Worm (Caenorhabditis elegans): ENCODE results near the gene gcy-19.
A peak's percentile ranks its signal among the peaks of the same experiment; 100 is the strongest.
"Not testable (repeated sequence)": the region's sequence is repeated elsewhere in the genome, so short reads cannot be mapped to it uniquely, and the experiment has no call there.

The gcy-19 gene

DNA sequence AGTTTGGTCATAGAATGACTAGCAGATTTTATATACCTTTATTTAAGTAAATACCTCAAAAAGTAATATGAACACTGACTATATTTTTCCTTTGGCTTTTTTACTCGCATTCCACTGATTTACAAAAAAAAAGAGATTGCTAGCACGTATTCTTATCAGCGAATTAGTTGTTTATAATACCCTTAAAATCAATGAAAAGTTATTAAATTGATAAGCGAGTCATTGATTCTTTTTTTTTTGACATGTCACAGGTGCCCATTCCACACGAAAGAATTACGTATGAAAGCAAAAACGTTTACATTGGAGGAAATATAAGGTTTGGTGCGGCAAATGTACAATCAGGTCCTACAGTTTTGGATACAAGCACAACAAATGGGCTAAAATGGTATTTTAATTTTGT lies 36.0 kb upstream of the gcy-19 start, which contains the start of gene btb-17:
Gene btb-17, plus strand, starts transcription at position 213 of the 400 bp plus-strand sequence.
- no peak for TF ChIP-seq fkh-8 (tag; optimal IDR thresholded peaks at IDR 0.05)
- peak; percentile 73 for TF ChIP-seq elt-2 (tag; optimal IDR thresholded peaks at IDR 0.05)
- peak in 1 of 2 experiments; percentile 27 for TF ChIP-seq lin-35 (GFP tag; optimal IDR thresholded peaks at IDR 0.05)

DNA sequence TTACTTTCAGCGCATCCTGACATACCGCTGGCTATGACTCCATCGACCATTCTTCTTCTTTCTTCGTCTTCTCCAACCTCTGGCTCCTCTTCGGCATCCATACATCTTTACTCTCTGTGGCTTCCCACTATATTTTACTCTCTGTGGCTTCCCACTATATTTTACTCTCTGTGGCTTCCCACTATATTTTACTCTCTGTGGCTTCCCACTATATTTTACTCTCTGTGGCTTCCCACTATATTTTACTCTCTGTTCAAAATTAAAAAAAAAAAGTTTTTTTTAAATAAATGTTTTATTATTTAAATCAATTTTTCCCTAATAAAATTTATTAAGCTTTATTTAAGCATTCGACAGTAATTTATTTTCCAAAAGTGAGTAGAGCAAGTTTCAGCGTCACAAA lies 31.4 kb upstream of the gcy-19 start, which contains the start of gene F39E9.14:
Gene F39E9.14, minus strand, starts transcription at position 101 of the 400 bp plus-strand sequence.
- TF ChIP-seq nhr-84, lin-39, mep-1 (tag; optimal IDR thresholded peaks at IDR 0.05): not testable (repeated sequence)

DNA sequence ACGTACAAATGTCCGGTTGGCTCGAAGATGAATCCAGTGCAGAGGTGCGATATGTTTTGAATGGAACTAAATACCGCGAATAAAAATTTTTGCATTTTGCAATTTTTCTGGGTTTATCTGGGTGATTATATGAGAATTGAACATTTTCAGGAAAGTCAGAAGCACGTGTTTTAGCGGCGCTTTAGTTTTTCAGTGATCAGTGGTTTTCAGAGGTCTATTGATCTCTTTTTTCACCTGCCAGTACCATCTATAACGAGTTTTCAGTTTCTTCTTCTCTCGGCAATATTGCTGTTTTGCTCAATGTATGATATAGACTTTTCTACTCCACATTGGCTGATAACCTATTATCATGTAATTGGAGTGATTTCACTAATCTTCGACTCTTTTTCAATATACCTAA lies 27.9 kb upstream of the gcy-19 start, which contains the start of gene sri-63:
Gene sri-63, plus strand, starts transcription at position 301 of the 400 bp plus-strand sequence.
- TF ChIP-seq nhr-47 (tag; optimal IDR thresholded peaks at IDR 0.05) (no peak), nhr-90 (tag; optimal IDR thresholded peaks at IDR 0.05; ENCODE audit: poor library complexity) (no peak), efl-1 (optimal IDR thresholded peaks at IDR 0.05) (no peak), efl-1 (GFP tag; optimal IDR thresholded peaks at IDR 0.05 in 1 of 2) (no peak), aha-1 (tag; optimal IDR thresholded peaks at IDR 0.05) (no peak), grh-1 (GFP tag; IDR thresholded peaks at IDR 0.05) (no peak), alr-1 (tag; optimal IDR thresholded peaks at IDR 0.05; ENCODE audit: borderline replicate concordance) (no peak), jun-1 (tag; optimal IDR thresholded peaks at IDR 0.05) (no peak), zag-1 (tag; optimal IDR thresholded peaks at IDR 0.05) (no peak), egl-27 (tag; optimal IDR thresholded peaks at IDR 0.05) (no peak), tbx-2 (tag; optimal IDR thresholded peaks at IDR 0.05) (no peak), fkh-4 (tag; optimal IDR thresholded peaks at IDR 0.05; ENCODE audit: borderline replicate concordance) (no peak), sox-4 (tag; optimal IDR thresholded peaks at IDR 0.05) (no peak), pax-3 (tag; optimal IDR thresholded peaks at IDR 0.05) (no peak), nhr-77 (tag; optimal IDR thresholded peaks at IDR 0.05) (no peak), skn-1 (tag; optimal IDR thresholded peaks at IDR 0.05) (no peak), nhr-20 (tag; optimal IDR thresholded peaks at IDR 0.05) (no peak), ceh-88 (GFP tag; IDR thresholded peaks at IDR 0.05) (no peak)

DNA sequence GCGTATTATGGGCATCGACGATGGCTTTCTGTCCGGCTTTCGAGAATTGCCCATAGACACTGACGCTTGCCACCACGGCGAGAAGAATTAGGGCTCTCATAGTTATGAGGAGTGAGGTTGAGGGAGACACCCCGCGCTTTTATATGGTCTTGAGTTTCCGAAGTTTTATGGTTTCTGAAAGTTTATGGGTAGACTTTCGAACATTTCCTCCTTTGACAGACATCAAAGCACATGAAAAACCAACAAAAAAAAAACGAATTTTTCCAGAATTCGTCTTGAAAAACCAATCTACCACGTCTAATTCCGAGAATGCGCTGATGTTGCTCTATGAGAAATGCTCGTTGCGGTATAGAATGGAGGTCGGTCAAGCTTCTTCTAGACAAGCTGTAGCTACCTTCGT lies 25.4 kb upstream of the gcy-19 start, which contains the start of gene scl-15:
Gene scl-15, minus strand, starts transcription at position 101 of the 400 bp plus-strand sequence.
- TF ChIP-seq C34B4.2 (tag; optimal IDR thresholded peaks at IDR 0.05) (no peak), fos-1 (tag; optimal IDR thresholded peaks at IDR 0.05) (no peak), nhr-84 (tag; optimal IDR thresholded peaks at IDR 0.05) (no peak), skn-1 (tag; optimal IDR thresholded peaks at IDR 0.05) (no peak), unc-98 (GFP tag; IDR thresholded peaks at IDR 0.05) (no peak), C04F5.9 (tag; optimal IDR thresholded peaks at IDR 0.05) (no peak), sox-4 (tag; optimal IDR thresholded peaks at IDR 0.05) (no peak), unc-86 (tag; optimal IDR thresholded peaks at IDR 0.05) (no peak), lin-39 (tag; optimal IDR thresholded peaks at IDR 0.05) (no peak), dsc-1 (tag; optimal IDR thresholded peaks at IDR 0.05) (no peak), Y116A8C.19 (tag; optimal IDR thresholded peaks at IDR 0.05; ENCODE audit: borderline replicate concordance) (no peak), tlp-1 (tag; optimal IDR thresholded peaks at IDR 0.05) (no peak), lsy-2 (tag; optimal IDR thresholded peaks at IDR 0.05) (no peak), hlh-17 (GFP tag; optimal IDR thresholded peaks at IDR 0.05; ENCODE audit: borderline replicate concordance) (no peak), isw-1 (GFP tag; IDR thresholded peaks at IDR 0.05) (no peak), mef-2 (tag; optimal IDR thresholded peaks at IDR 0.05) (no peak), vab-15 (tag; optimal IDR thresholded peaks at IDR 0.05) (no peak), nhr-11 (tag; optimal IDR thresholded peaks at IDR 0.05) (no peak), sptf-1 (tag; optimal IDR thresholded peaks at IDR 0.05) (no peak), mdl-1 (tag; optimal IDR thresholded peaks at IDR 0.05) (no peak)
